Worm (Caenorhabditis elegans) whole organism, mixed stage, embryonic: ENCODE results near the gene C47E12.10.

ENCODE experiments used
- M03D4.4 ChIP-seq: sonication (generic microtip); optimal IDR thresholded peaks from 2 replicates; lab custom pipeline; 2017; ENCODE audit warnings: mild to moderate bottlenecking, missing genetic modification characterization, missing compliant biosample characterization
- bed-3 ChIP-seq: fragments of 200-800 bp; sonication (Bioruptor generic); optimal IDR thresholded peaks from 3 replicates; lab custom pipeline; 2018; ENCODE audit warnings: mild to moderate bottlenecking, missing genetic modification characterization, moderate library complexity, missing compliant biosample characterization
- blmp-1 ChIP-seq: fragments of 150-350 bp; optimal IDR thresholded peaks from 2 replicates; lab custom pipeline; 2014; ENCODE audit warnings: missing biosample characterization, missing genetic modification characterization
- ceh-39 ChIP-seq: fragments of 150-350 bp; optimal IDR thresholded peaks from 2 replicates; lab custom pipeline; 2014; ENCODE audit warnings: missing biosample characterization, missing genetic modification characterization
- ceh-43 ChIP-seq: fragments of 200-800 bp; sonication (Bioruptor generic); optimal IDR thresholded peaks from 2 replicates; lab custom pipeline; 2018; ENCODE audit warnings: mild to moderate bottlenecking, missing genetic modification characterization, moderate library complexity, missing compliant biosample characterization
- ces-1 ChIP-seq: fragments of 150-350 bp; optimal IDR thresholded peaks from 2 replicates; lab custom pipeline; 2014; ENCODE audit warnings: missing biosample characterization, missing genetic modification reagents, missing genetic modification characterization
- cnd-1 ChIP-seq: fragments of 200-800 bp; sonication (Bioruptor generic); optimal IDR thresholded peaks from 2 replicates; lab custom pipeline; 2018; ENCODE audit warnings: mild to moderate bottlenecking, missing genetic modification characterization, missing compliant biosample characterization
- elt-1 ChIP-seq: sonication (generic microtip); optimal IDR thresholded peaks from 2 replicates; lab custom pipeline; 2017; ENCODE audit warnings: missing genetic modification characterization, mild to moderate bottlenecking, missing compliant biosample characterization, antibody characterized with exemption, moderate library complexity, borderline replicate concordance; ENCODE audit not compliant: insufficient read depth
- elt-3 ChIP-seq: fragments of 150-350 bp; optimal IDR thresholded peaks from 2 replicates; lab custom pipeline; 2014; ENCODE audit warnings: missing biosample characterization, missing genetic modification characterization
- flh-1 ChIP-seq: fragments of 200-800 bp; sonication (Bioruptor generic); optimal IDR thresholded peaks from 2 replicates; lab custom pipeline; 2018; ENCODE audit warnings: mild to moderate bottlenecking, missing genetic modification characterization, moderate library complexity, missing compliant biosample characterization
- ham-2 ChIP-seq: fragments of 200-800 bp; sonication (Bioruptor generic); optimal IDR thresholded peaks from 2 replicates; lab custom pipeline; 2018; ENCODE audit warnings: mild to moderate bottlenecking, missing genetic modification characterization, missing compliant biosample characterization
- hlh-1 ChIP-seq: fragments of 150-350 bp; optimal IDR thresholded peaks from 2 replicates; lab custom pipeline; 2014; ENCODE audit warnings: missing biosample characterization, missing genetic modification reagents, missing genetic modification characterization
- lin-13 ChIP-seq: fragments of 150-350 bp; optimal IDR thresholded peaks from 2 replicates; lab custom pipeline; 2014; ENCODE audit warnings: missing biosample characterization, missing genetic modification characterization
- mab-5 ChIP-seq: fragments of 150-350 bp; optimal IDR thresholded peaks from 2 replicates; lab custom pipeline; 2014; ENCODE audit warnings: missing biosample characterization, missing genetic modification characterization
- mep-1 ChIP-seq: fragments of 150-350 bp; optimal IDR thresholded peaks from 2 replicates; lab custom pipeline; 2017; ENCODE audit warnings: missing biosample characterization, missing genetic modification reagents, missing genetic modification characterization, inconsistent platforms
- mls-2 ChIP-seq: sonication (generic microtip); optimal IDR thresholded peaks from 2 replicates; lab custom pipeline; 2016; ENCODE audit warnings: mild to moderate bottlenecking, missing genetic modification characterization, moderate library complexity, missing compliant biosample characterization
- nhr-12 ChIP-seq: fragments of 150-350 bp; optimal IDR thresholded peaks from 2 replicates; lab custom pipeline; 2014; ENCODE audit warnings: missing biosample characterization, missing genetic modification characterization
- nhr-2 ChIP-seq: fragments of 150-350 bp; optimal IDR thresholded peaks from 2 replicates; lab custom pipeline; 2014; ENCODE audit warnings: missing biosample characterization, missing genetic modification characterization
- nhr-237 ChIP-seq: fragments of 150-350 bp; optimal IDR thresholded peaks from 2 replicates; lab custom pipeline; 2014; ENCODE audit warnings: missing biosample characterization, missing genetic modification characterization
- nhr-28 ChIP-seq: fragments of 150-350 bp; optimal IDR thresholded peaks from 2 replicates; lab custom pipeline; 2014; ENCODE audit warnings: missing biosample characterization, missing genetic modification characterization
- nhr-76 ChIP-seq: sonication (generic microtip); optimal IDR thresholded peaks from 2 replicates; lab custom pipeline; 2017; ENCODE audit warnings: missing biosample characterization, missing genetic modification characterization
- pha-4 ChIP-seq: fragments of 150-350 bp; optimal IDR thresholded peaks from 2 replicates; lab custom pipeline; 2018; ENCODE audit warnings: missing biosample characterization, missing genetic modification reagents, missing genetic modification characterization
- sem-2 ChIP-seq: fragments of 200-800 bp; sonication (Bioruptor generic); optimal IDR thresholded peaks from 2 replicates; lab custom pipeline; 2018; ENCODE audit warnings: mild to moderate bottlenecking, missing genetic modification characterization, missing compliant biosample characterization
- snpc-4 ChIP-seq: fragments of 150-350 bp; optimal IDR thresholded peaks from 2 replicates; lab custom pipeline; 2014; ENCODE audit warnings: missing biosample characterization, missing genetic modification characterization
- sptf-1 ChIP-seq: sonication (generic microtip); optimal IDR thresholded peaks from 2 replicates; lab custom pipeline; 2017; ENCODE audit warnings: mild to moderate bottlenecking, missing genetic modification characterization, moderate library complexity, missing compliant biosample characterization
- tbx-8 ChIP-seq: fragments of 200-800 bp; sonication (Bioruptor generic); optimal IDR thresholded peaks from 2 replicates; lab custom pipeline; 2018; ENCODE audit warnings: mild to moderate bottlenecking, missing genetic modification characterization, moderate library complexity, missing compliant biosample characterization
- unc-120 ChIP-seq: sonication (generic microtip); optimal IDR thresholded peaks from 2 replicates; lab custom pipeline; 2017; ENCODE audit warnings: missing genetic modification characterization, missing compliant biosample characterization; ENCODE audit not compliant: poor library complexity, severe bottlenecking
- unc-39 ChIP-seq: fragments of 150-350 bp; optimal IDR thresholded peaks from 2 replicates; lab custom pipeline; 2014; ENCODE audit warnings: missing biosample characterization, missing genetic modification characterization
- unc-62 ChIP-seq: fragments of 150-350 bp; optimal IDR thresholded peaks from 2 replicates; lab custom pipeline; 2014; ENCODE audit warnings: missing biosample characterization, missing genetic modification reagents, missing genetic modification characterization
- zip-8 ChIP-seq: fragments of 150-350 bp; optimal IDR thresholded peaks from 2 replicates; lab custom pipeline; 2014; ENCODE audit warnings: missing biosample characterization, missing genetic modification characterization
- ztf-11 ChIP-seq: fragments of 150-350 bp; optimal IDR thresholded peaks from 2 replicates; lab custom pipeline; 2014; ENCODE audit warnings: missing biosample characterization, missing genetic modification characterization

C47E12.10 gene

ce11 chrIV:9976284-9976683 is 3.7 kb downstream of the C47E12.10 start, which contains the start of gene C47E12.14:
C47E12.14 (minus strand) TSS chrIV:9976384.
- no peak for TF ChIP-seq ztf-11
- no peak for TF ChIP-seq M03D4.4 (tag; lab: Kevin White, UChicago)
- TF ChIP-seq bed-3: no peak
- TF ChIP-seq nhr-28 (tag; lab: Kevin White, UChicago): no peak
- TF ChIP-seq unc-120: no peak
- TF ChIP-seq nhr-237 (tag; lab: Kevin White, UChicago): no peak
- TF ChIP-seq sptf-1 (tag; lab: Kevin White, UChicago): no peak
- no peak for TF ChIP-seq elt-3 (tag; lab: Kevin White, UChicago)
- no peak for TF ChIP-seq zip-8 (tag; lab: Kevin White, UChicago)
- TF ChIP-seq snpc-4 (tag; lab: Kevin White, UChicago): no peak
- TF ChIP-seq nhr-76: no peak
- no peak for TF ChIP-seq flh-1 (GFP tag; lab: Kevin White, UChicago)
- TF ChIP-seq ceh-43 (GFP tag; lab: Kevin White, UChicago): no peak
- no peak for TF ChIP-seq pha-4 (tag; lab: Kevin White, UChicago)
- TF ChIP-seq hlh-1 (tag; lab: Kevin White, UChicago): no peak
- TF ChIP-seq, all 35 proteins: peak for 0

ce11 chrIV:9977602-9978172 is 5.1 kb downstream of the C47E12.10 start, which contains the start of gene dhp-2:
dhp-2 (plus strand) TSS chrIV:9978122.
- TF ChIP-seq snpc-4 (tag; lab: Kevin White, UChicago) (no peak), hlh-1 (tag; lab: Kevin White, UChicago) (peak; percentile 83)
- TF ChIP-seq, all 35 proteins: peak for 1

ce11 chrIV:9982226-9982794 is 9.7 kb downstream of the C47E12.10 start, which contains the start of gene rrp-1:
rrp-1 (minus strand) TSS chrIV:9982276.
- no peak for TF ChIP-seq ham-2 (GFP tag; lab: Kevin White, UChicago)
- no peak for TF ChIP-seq nhr-237 (tag; lab: Kevin White, UChicago)
- no peak for TF ChIP-seq elt-3 (tag; lab: Kevin White, UChicago)
- no peak for TF ChIP-seq blmp-1 (tag; lab: Kevin White, UChicago)

- TF ChIP-seq ham-2 (GFP tag; lab: Kevin White, UChicago): peak; percentile 33
- TF ChIP-seq cnd-1 (tag; lab: Kevin White, UChicago): no peak
- TF ChIP-seq tbx-8 (GFP tag; lab: Kevin White, UChicago): no peak
Measured at ce11 chrIV:9982895-9983294, 10.3 kb downstream of the C47E12.10 start, which contains the start of gene mam-2. mam-2 (plus strand) TSS chrIV:9983195.

- TF ChIP-seq nhr-2 (tag; lab: Kevin White, UChicago) (no peak), unc-62 (GFP tag; lab: Kevin White, UChicago) (no peak), tbx-8 (GFP tag; lab: Kevin White, UChicago) (no peak), mep-1 (tag; lab: Kevin White, UChicago) (no peak), nhr-12 (tag; lab: Kevin White, UChicago) (no peak), sem-2 (no peak), mab-5 (tag; lab: Kevin White, UChicago) (no peak), pha-4 (tag; lab: Kevin White, UChicago) (no peak), elt-1 (tag; lab: Kevin White, UChicago) (no peak), sptf-1 (tag; lab: Kevin White, UChicago) (no peak), nhr-28 (tag; lab: Kevin White, UChicago) (no peak), snpc-4 (tag; lab: Kevin White, UChicago) (no peak), ceh-39 (tag; lab: Kevin White, UChicago) (no peak)
Measured at ce11 chrIV:9989416-9989815, 16.8 kb downstream of the C47E12.10 start.

ce11 chrIV:9993403-9994132 is 21.0 kb downstream of the C47E12.10 start:
- no peak for TF ChIP-seq ham-2 (GFP tag; lab: Kevin White, UChicago)
- TF ChIP-seq unc-39 (tag; lab: Kevin White, UChicago): no peak
- no peak for TF ChIP-seq pha-4 (tag; lab: Kevin White, UChicago)
- TF ChIP-seq ces-1 (GFP tag; lab: Kevin White, UChicago): no peak
- TF ChIP-seq mep-1 (tag; lab: Kevin White, UChicago): no peak
- no peak for TF ChIP-seq unc-62 (GFP tag; lab: Kevin White, UChicago)
- no peak for TF ChIP-seq unc-120
- no peak for TF ChIP-seq nhr-76
- no peak for TF ChIP-seq ztf-11
- no peak for TF ChIP-seq elt-3 (tag; lab: Kevin White, UChicago)
- TF ChIP-seq mls-2: no peak
- TF ChIP-seq ceh-43 (GFP tag; lab: Kevin White, UChicago): no peak
- no peak for TF ChIP-seq lin-13 (tag; lab: Kevin White, UChicago)
- TF ChIP-seq nhr-28 (tag; lab: Kevin White, UChicago): no peak
